Worm (Caenorhabditis elegans): ENCODE results near the gene srd-41.

The srd-41 gene

DNA sequence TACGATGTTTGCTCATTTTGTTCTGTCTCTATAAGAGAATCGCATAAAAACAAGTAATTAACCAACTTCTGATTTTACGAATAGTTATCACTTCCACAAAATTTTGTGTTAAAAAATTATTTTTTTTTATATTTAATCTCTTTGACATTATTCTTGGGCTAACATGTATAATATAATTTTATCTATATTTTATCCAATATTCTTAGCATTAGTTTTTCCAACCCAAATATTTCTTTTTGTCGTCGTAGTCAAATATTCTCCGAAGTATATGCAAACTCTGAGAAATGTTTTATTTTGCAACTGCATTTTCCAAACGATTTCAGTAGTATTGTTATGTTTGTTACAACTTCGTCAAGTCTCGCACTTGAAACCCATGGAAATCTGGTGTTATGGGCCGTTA is 7.0 kb downstream of the srd-41 start, which contains the start of gene srd-47:
Gene srd-47, plus strand, starts transcription at position 164 of the 400 bp plus-strand sequence.
- no peak for TF ChIP-seq ceh-9 (tag; optimal IDR thresholded peaks at IDR 0.05)
- TF ChIP-seq nhr-25 (tag; optimal IDR thresholded peaks at IDR 0.05), result no peak
- no peak for TF ChIP-seq tbx-2 (tag; optimal IDR thresholded peaks at IDR 0.05)
- TF ChIP-seq nhr-43 (tag; optimal IDR thresholded peaks at IDR 0.05; ENCODE audit: poor library complexity, severe bottlenecking), result no peak
- TF ChIP-seq nhr-28 (tag; optimal IDR thresholded peaks at IDR 0.05), result no peak
- no peak for TF ChIP-seq lsy-12 (tag; optimal IDR thresholded peaks at IDR 0.05)
- no peak for TF ChIP-seq nhr-23 (tag; optimal IDR thresholded peaks at IDR 0.05)
- no peak for TF ChIP-seq zag-1 (tag; optimal IDR thresholded peaks at IDR 0.05)
- no peak for TF ChIP-seq nhr-67 (tag; optimal IDR thresholded peaks at IDR 0.05)

DNA sequence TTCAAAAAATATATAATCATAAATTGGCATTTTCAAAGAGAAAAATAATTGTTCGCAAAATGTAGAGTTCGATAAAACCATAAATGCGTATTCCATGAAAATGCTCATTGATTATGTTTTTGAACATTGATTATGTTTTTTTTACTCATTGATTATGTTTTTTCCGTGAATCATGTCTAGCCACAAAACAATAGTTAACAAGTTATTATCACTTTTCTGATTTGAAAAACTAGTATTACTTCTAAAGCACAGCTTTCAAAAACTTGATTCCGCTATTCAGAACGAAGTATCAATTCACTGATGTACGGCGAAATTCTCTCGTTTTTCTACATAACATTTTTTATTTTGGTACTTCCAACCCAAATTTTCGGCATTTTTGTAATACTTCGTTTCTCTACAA is 9.3 kb downstream of the srd-41 start, which contains the start of gene srd-48:
Gene srd-48, plus strand, starts transcription at position 301 of the 400 bp plus-strand sequence.
- no peak for TF ChIP-seq elt-1 (tag; optimal IDR thresholded peaks at IDR 0.05)

DNA sequence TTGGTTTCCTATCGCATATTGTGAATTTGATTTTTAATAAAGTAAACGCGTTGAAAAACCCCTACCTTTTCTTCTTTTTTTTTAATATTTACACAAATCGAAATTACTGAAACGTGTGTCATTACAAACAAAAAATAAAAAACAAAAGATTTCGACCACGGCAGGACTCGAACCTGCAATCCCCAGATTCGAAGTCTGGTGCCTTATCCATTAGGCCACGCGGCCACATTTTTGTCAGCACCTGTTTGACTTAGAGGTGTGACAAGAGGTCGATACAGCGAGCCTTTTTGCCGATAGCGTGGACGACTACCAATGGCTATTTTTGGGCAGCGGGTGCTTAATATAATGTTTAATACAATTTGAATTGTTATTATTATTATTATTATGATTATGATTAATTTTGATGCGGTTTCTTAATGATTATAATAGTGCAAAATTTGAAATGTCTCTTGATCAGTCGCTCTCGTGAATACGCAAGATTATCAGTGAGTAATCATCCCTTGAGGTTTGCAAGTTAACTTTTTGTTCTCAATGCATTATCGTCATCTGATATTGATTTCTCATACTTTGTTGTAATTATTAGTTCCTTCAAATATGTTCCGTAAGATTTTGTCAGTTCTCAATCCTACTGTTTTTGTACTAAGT is 11.4 kb downstream of the srd-41 start, which contains the start of gene srd-44:
Gene srd-44, plus strand, starts transcription at position 595 of the 645 bp plus-strand sequence.
- no peak for TF ChIP-seq zag-1 (tag; optimal IDR thresholded peaks at IDR 0.05)
- no peak for TF ChIP-seq sea-2 (GFP tag; optimal IDR thresholded peaks at IDR 0.05)
- TF ChIP-seq nhr-43 (tag; optimal IDR thresholded peaks at IDR 0.05; ENCODE audit: poor library complexity, severe bottlenecking), result peak; percentile 10
- no peak for TF ChIP-seq ZK546.5 (tag; optimal IDR thresholded peaks at IDR 0.05)
- TF ChIP-seq jun-1 (tag; optimal IDR thresholded peaks at IDR 0.05), result no peak
- TF ChIP-seq pha-4 (tag; optimal IDR thresholded peaks at IDR 0.05), result no peak
- no peak for TF ChIP-seq unc-39 (tag; optimal IDR thresholded peaks at IDR 0.05)

DNA sequence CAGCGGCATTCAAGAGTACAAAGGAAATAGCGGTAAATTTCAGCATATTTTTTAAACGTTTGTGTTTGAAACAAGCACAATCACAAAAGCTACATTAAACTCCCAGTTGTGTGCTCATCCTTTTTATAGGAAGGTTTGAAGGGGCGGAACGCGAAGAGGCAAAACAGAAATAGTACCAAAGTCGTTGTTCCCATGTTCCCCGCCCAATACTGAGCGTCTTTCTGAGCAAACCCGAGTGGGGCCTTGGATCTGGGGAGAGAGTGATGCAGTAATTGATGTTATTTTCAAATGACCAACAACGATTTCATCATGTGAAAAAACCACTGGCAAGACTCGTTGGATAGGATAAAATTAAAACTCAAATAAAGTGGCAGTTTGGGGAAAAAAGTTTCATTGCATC is 14.8 kb downstream of the srd-41 start, which contains the start of gene zig-2:
Gene zig-2, minus strand, starts transcription at position 101 of the 400 bp plus-strand sequence.
- TF ChIP-seq egl-5 (tag; optimal IDR thresholded peaks at IDR 0.05), result no peak

DNA sequence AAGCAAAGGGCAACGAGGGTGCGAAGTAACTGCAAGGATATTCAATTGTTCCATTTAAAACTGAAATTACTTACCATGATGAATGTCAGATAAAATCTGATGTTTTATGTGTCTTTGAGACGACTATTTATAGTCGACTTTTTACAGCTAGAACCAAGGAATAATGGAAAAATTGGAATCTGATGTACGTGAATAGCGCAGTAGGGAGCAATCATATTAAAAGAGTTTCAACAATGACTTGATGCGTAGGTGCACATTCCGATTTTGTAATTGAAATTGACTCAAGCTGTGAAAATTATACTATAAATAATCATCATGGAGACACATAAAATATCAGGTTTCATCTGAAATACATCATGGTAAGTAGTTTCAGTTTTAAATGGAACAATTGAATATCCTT is 16.8 kb downstream of the srd-41 start, which contains the start of the genes nspc-9 and nspc-10:
Gene nspc-9, minus strand, starts transcription at position 101 of the 400 bp plus-strand sequence.
Gene nspc-10, plus strand, starts transcription at position 331 of the 400 bp plus-strand sequence.
- TF ChIP-seq nhr-23 (tag; optimal IDR thresholded peaks at IDR 0.05), result no peak
- TF ChIP-seq tbx-2 (tag; optimal IDR thresholded peaks at IDR 0.05), result no peak
- no peak for TF ChIP-seq skn-1 (tag; optimal IDR thresholded peaks at IDR 0.05)
- TF ChIP-seq daf-12 (tag; optimal IDR thresholded peaks at IDR 0.05), result no peak
- TF ChIP-seq nhr-237 (tag; optimal IDR thresholded peaks at IDR 0.05), result no peak
- no peak for TF ChIP-seq pha-4 (tag; optimal IDR thresholded peaks at IDR 0.05)
- no peak for TF ChIP-seq R02D3.7 (tag; optimal IDR thresholded peaks at IDR 0.05)
- TF ChIP-seq fkh-10 (GFP tag; optimal IDR thresholded peaks at IDR 0.05), result no peak
- TF ChIP-seq lin-39 (tag; optimal IDR thresholded peaks at IDR 0.05), result no peak
- no peak for TF ChIP-seq nhr-12 (tag; optimal IDR thresholded peaks at IDR 0.05)
- TF ChIP-seq nhr-25 (tag; optimal IDR thresholded peaks at IDR 0.05), result no peak
- TF ChIP-seq lin-15B (tag; optimal IDR thresholded peaks at IDR 0.05), result no peak
- no peak for TF ChIP-seq elt-1 (tag; optimal IDR thresholded peaks at IDR 0.05)
- no peak for TF ChIP-seq ceh-9 (tag; optimal IDR thresholded peaks at IDR 0.05)
- TF ChIP-seq nhr-77 (tag; optimal IDR thresholded peaks at IDR 0.05), result no peak

DNA sequence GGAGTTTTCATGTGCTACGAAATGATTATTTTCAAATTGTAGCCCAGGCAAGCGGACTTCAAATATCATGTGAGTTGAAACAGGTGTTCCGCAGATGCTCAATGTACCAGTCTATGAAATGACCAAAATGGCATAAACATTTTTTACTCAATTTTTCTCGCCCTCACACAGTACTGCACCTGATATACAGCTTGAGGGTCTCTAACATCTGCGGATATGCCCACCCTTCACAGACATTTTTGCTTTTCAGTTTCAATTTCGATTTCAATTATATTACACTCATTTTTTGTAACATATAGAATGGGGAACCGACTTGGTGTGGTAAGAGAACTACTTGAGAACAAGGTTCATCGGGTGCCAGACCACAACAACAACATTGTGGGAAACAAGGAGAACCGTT is 20.2 kb downstream of the srd-41 start, which contains the start of gene F42F12.11:
Gene F42F12.11, plus strand, starts transcription at position 301 of the 400 bp plus-strand sequence.
- TF ChIP-seq ceh-28 (tag; optimal IDR thresholded peaks at IDR 0.05) (no peak), pha-4 (tag; optimal IDR thresholded peaks at IDR 0.05) (no peak), eor-1 (tag; optimal IDR thresholded peaks at IDR 0.05) (no peak), nhr-11 (tag; optimal IDR thresholded peaks at IDR 0.05) (no peak), nhr-76 (tag; optimal IDR thresholded peaks at IDR 0.05) (no peak), nfya-1 (tag; optimal IDR thresholded peaks at IDR 0.05; ENCODE audit: insufficient read depth) (no peak), elt-3 (tag; optimal IDR thresholded peaks at IDR 0.05) (no peak), daf-12 (tag; optimal IDR thresholded peaks at IDR 0.05) (no peak), lin-15B (tag; optimal IDR thresholded peaks at IDR 0.05) (no peak), nhr-12 (tag; optimal IDR thresholded peaks at IDR 0.05) (no peak), R02D3.7 (tag; optimal IDR thresholded peaks at IDR 0.05) (no peak), ztf-4 (tag; optimal IDR thresholded peaks at IDR 0.05) (no peak)

All from whole organism, L3 larva.